Worm (Caenorhabditis elegans) whole organism, mixed stage, embryonic: Measurements from ENCODE around the gene glb-23.

Source experiments
- ceh-83 ChIP-seq: fragments of 200-800 bp; sonication (Bioruptor generic); optimal IDR thresholded peaks from 2 replicates; lab custom pipeline; 2018; ENCODE audit warnings: mild to moderate bottlenecking, missing genetic modification characterization, missing compliant biosample characterization
- ces-1 ChIP-seq: fragments of 150-350 bp; optimal IDR thresholded peaks from 2 replicates; lab custom pipeline; 2014; ENCODE audit warnings: missing biosample characterization, missing genetic modification reagents, missing genetic modification characterization
- cnd-1 ChIP-seq: fragments of 200-800 bp; sonication (Bioruptor generic); optimal IDR thresholded peaks from 2 replicates; lab custom pipeline; 2018; ENCODE audit warnings: mild to moderate bottlenecking, missing genetic modification characterization, missing compliant biosample characterization
- elt-1 ChIP-seq: sonication (generic microtip); optimal IDR thresholded peaks from 2 replicates; lab custom pipeline; 2017; ENCODE audit warnings: missing genetic modification characterization, mild to moderate bottlenecking, missing compliant biosample characterization, antibody characterized with exemption, moderate library complexity, borderline replicate concordance; ENCODE audit not compliant: insufficient read depth
- ham-2 ChIP-seq: fragments of 200-800 bp; sonication (Bioruptor generic); optimal IDR thresholded peaks from 2 replicates; lab custom pipeline; 2018; ENCODE audit warnings: mild to moderate bottlenecking, missing genetic modification characterization, missing compliant biosample characterization
- lin-13 ChIP-seq: fragments of 150-350 bp; optimal IDR thresholded peaks from 2 replicates; lab custom pipeline; 2014; ENCODE audit warnings: missing biosample characterization, missing genetic modification characterization
- lsy-2 ChIP-seq: fragments of 150-350 bp; optimal IDR thresholded peaks from 2 replicates; lab custom pipeline; 2014; ENCODE audit warnings: missing biosample characterization, missing genetic modification characterization
- mep-1 ChIP-seq: fragments of 150-350 bp; optimal IDR thresholded peaks from 2 replicates; lab custom pipeline; 2017; ENCODE audit warnings: missing biosample characterization, missing genetic modification reagents, missing genetic modification characterization, inconsistent platforms
- mls-2 ChIP-seq: sonication (generic microtip); optimal IDR thresholded peaks from 2 replicates; lab custom pipeline; 2016; ENCODE audit warnings: mild to moderate bottlenecking, missing genetic modification characterization, moderate library complexity, missing compliant biosample characterization
- nhr-2 ChIP-seq: fragments of 150-350 bp; optimal IDR thresholded peaks from 2 replicates; lab custom pipeline; 2014; ENCODE audit warnings: missing biosample characterization, missing genetic modification characterization
- nhr-237 ChIP-seq: fragments of 150-350 bp; optimal IDR thresholded peaks from 2 replicates; lab custom pipeline; 2014; ENCODE audit warnings: missing biosample characterization, missing genetic modification characterization
- nhr-76 ChIP-seq: sonication (generic microtip); optimal IDR thresholded peaks from 2 replicates; lab custom pipeline; 2017; ENCODE audit warnings: missing biosample characterization, missing genetic modification characterization
- pha-4 ChIP-seq: fragments of 150-350 bp; optimal IDR thresholded peaks from 2 replicates; lab custom pipeline; 2018; ENCODE audit warnings: missing biosample characterization, missing genetic modification reagents, missing genetic modification characterization
- sem-2 ChIP-seq: fragments of 200-800 bp; sonication (Bioruptor generic); optimal IDR thresholded peaks from 2 replicates; lab custom pipeline; 2018; ENCODE audit warnings: mild to moderate bottlenecking, missing genetic modification characterization, missing compliant biosample characterization
- snpc-4 ChIP-seq: fragments of 150-350 bp; optimal IDR thresholded peaks from 2 replicates; lab custom pipeline; 2014; ENCODE audit warnings: missing biosample characterization, missing genetic modification characterization
- sptf-1 ChIP-seq: sonication (generic microtip); optimal IDR thresholded peaks from 2 replicates; lab custom pipeline; 2017; ENCODE audit warnings: mild to moderate bottlenecking, missing genetic modification characterization, moderate library complexity, missing compliant biosample characterization
- unc-39 ChIP-seq: fragments of 150-350 bp; optimal IDR thresholded peaks from 2 replicates; lab custom pipeline; 2014; ENCODE audit warnings: missing biosample characterization, missing genetic modification characterization
- unc-62 ChIP-seq: fragments of 150-350 bp; optimal IDR thresholded peaks from 2 replicates; lab custom pipeline; 2014; ENCODE audit warnings: missing biosample characterization, missing genetic modification reagents, missing genetic modification characterization

The glb-23 gene

DNA sequence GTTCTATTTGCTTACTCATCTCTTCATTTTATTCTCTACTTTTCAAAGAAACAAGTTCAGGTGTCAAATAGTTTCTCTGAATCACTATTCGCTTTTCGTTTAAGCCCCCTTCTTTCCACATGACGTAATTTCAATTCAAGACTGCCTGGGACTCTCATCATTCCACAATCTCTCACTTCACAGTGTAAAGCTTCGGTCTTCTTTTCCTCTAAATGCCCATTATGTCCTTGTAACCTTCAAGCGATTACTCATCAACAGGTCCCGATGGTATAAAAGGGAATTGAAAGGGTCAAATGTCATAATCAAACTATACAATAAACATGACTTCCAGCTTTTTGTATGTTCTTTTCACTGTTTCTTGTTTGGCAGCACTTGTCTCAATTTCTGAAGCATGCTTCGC lies 40.4 kb downstream of the glb-23 start, which contains the start of gene C42D4.3:
Gene C42D4.3 (plus strand): TSS at position 298 of the 400 bp plus-strand sequence.
- no peak for TF ChIP-seq lsy-2
- no peak for TF ChIP-seq unc-39 (tag; lab: Kevin White, UChicago)

DNA sequence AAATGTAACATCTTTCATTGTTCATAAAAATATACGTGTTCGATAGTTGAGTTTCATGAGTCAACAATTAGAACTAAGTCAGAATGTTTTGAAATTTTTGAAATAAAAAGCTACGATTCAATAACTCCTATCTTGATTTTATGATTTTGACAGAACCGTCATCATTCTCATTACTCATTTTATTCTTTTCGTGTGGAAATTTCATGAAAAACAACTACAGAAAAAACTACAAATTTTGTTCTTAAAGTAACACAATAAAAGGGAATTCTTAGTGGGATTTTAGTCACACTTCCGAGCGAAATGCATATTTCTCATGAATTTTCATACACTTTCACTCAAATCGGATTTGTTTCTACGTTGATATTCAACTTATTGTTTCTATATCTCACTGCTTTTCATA lies 42.4 kb downstream of the glb-23 start, which contains the start of gene str-44:
Gene str-44 (plus strand): TSS at position 301 of the 400 bp plus-strand sequence.
- TF ChIP-seq sem-2 (GFP tag; lab: Kevin White, UChicago) (no peak), nhr-237 (tag; lab: Kevin White, UChicago) (no peak), snpc-4 (no peak), nhr-2 (no peak), nhr-76 (tag; lab: Kevin White, UChicago) (no peak), sptf-1 (tag; lab: Kevin White, UChicago) (no peak), ham-2 (no peak), unc-62 (GFP tag; lab: Kevin White, UChicago) (no peak), elt-1 (tag; lab: Kevin White, UChicago) (no peak), pha-4 (tag; lab: Kevin White, UChicago) (no peak), mls-2 (tag; lab: Kevin White, UChicago) (no peak), ces-1 (no peak)

DNA sequence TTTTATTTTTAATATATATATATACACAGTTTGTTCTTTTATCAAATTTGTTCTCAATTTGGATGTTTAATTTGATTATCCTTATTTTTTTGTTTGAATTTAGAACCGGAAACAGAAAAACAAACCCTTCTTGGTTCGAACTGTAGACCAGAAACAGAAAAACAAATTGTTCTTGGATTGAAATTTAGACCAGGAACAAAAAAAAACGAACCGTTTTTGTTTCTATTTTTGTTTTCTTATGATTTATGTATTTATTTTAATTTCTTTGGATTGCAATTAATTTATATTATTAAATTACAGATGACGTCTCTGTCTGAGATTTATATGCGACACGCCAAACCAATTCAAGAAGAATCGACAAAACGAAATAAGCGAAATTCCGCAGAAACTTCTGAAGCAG lies 44.0 kb downstream of the glb-23 start, which contains the start of gene C42D4.19:
Gene C42D4.19 (plus strand): TSS at position 301 of the 400 bp plus-strand sequence.
- TF ChIP-seq lin-13 (tag; lab: Kevin White, UChicago): no peak
- TF ChIP-seq snpc-4: no peak

DNA sequence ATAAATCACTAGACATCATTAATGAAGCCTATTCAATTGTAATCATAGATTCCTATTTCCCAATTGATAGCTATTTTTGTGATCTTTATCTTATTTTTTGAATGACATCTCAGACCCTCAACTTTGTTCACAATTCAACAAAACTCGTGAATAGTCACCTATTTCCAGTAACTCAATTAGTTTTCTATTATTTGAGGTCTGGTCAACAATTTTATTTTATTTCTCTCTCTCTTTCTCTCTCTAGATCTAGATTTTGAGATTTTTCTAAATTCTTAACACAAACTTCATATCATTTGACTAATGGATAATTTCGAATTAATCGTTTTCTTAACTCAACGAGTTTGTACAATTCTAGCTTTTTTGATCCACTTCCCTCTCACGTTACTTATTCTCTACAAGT lies 45.8 kb downstream of the glb-23 start, which contains the start of gene str-1:
Gene str-1 (plus strand): TSS at position 301 of the 400 bp plus-strand sequence.
- no peak for TF ChIP-seq mep-1 (tag; lab: Kevin White, UChicago)
- TF ChIP-seq, all 35 proteins: peak for 0

DNA sequence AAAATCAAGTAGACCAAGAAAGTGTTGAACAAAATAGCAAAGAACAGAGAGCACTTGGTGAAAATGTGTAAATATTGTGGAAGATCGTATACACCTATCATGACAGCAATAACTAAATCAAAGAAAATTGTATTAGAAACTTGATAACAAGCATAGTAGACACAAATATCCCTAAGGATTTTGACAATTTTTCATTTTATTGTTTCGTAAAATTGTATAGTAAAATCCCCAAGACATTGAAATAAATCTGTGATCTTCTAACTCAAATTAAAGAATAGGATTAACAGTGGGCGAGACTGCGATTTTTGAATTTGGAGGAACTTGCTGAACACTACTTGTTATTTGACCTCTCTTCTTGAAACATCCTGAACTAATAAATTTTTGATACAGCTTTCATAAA lies 48.1 kb downstream of the glb-23 start, which contains the start of gene str-220:
Gene str-220 (minus strand): TSS at position 101 of the 400 bp plus-strand sequence.
- TF ChIP-seq mep-1 (tag; lab: Kevin White, UChicago): no peak
- TF ChIP-seq ceh-83 (GFP tag; lab: Kevin White, UChicago): no peak
- TF ChIP-seq cnd-1: no peak
- TF ChIP-seq nhr-2: no peak
- TF ChIP-seq lin-13 (tag; lab: Kevin White, UChicago): no peak
- TF ChIP-seq, all 35 proteins: peak for 0
